Fruit fly (Drosophila melanogaster) whole organism: ENCODE results near the gene CG9667.

Experiments
- CG8478 ChIP-seq: fragments of >200 bp; optimal IDR thresholded peaks from 2 replicates; lab custom pipeline; 2018; ENCODE audit warnings: inconsistent platforms
- EcR ChIP-seq, 2 experiments: fragments of >200 bp; optimal IDR thresholded peaks; 2 replicates each; lab custom pipeline; 2017; ENCODE audit warnings: missing biosample characterization in 2 of 2, missing genetic modification characterization in 2 of 2, missing genetic modification reagents in 2 of 2
- pan ChIP-seq: fragments of >200 bp; optimal IDR thresholded peaks from 2 replicates; lab custom pipeline; 2017
- psq ChIP-seq: fragments of >200 bp; optimal IDR thresholded peaks from 2 replicates; lab custom pipeline; 2017

- TF ChIP-seq EcR (GFP tag; optimal IDR thresholded peaks at IDR 0.05; lab: Kevin White, UChicago) (no peak), psq (lab: Kevin White, UChicago) (no peak), pan (lab: Kevin White, UChicago) (no peak), CG8478 (lab: Kevin White, UChicago) (no peak)
Measured at dm6 chr3R:8158328-8158727, 32.2 kb upstream of the CG9667 start.
